Fruit fly (Drosophila melanogaster) whole organism, embryonic: ENCODE measurements around the gene CG31729.

Experiments
- Blimp-1 ChIP-seq: fragments of 200-800 bp; sonication (Bioruptor generic); optimal IDR thresholded peaks from 3 replicates; lab custom pipeline; 2018; ENCODE audit warnings: missing biosample characterization, missing genetic modification characterization, mild to moderate bottlenecking, moderate library complexity, missing genetic modification reagents
- BtbVII ChIP-seq: fragments of 200-800 bp; sonication (Bioruptor generic); optimal IDR thresholded peaks from 3 replicates; lab custom pipeline; 2017; ENCODE audit warnings: missing biosample characterization, mild to moderate bottlenecking, missing genetic modification characterization
- CG1024 ChIP-seq: fragments of 200-800 bp; sonication (Bioruptor generic); IDR thresholded peaks from 2 replicates; pipeline ENCODE4 v1.3.6; 2022; ENCODE audit warnings: missing biosample characterization, missing genetic modification characterization
- CG11398 ChIP-seq: fragments of 200-800 bp; sonication (Bioruptor generic); optimal IDR thresholded peaks from 2 replicates; lab custom pipeline; 2016; ENCODE audit warnings: missing biosample characterization, missing genetic modification characterization
- CG12299 ChIP-seq: fragments of 200-800 bp; sonication (Bioruptor generic); optimal IDR thresholded peaks from 2 replicates; lab custom pipeline; 2018; ENCODE audit warnings: missing biosample characterization, mild to moderate bottlenecking, missing genetic modification characterization
- CG13624 ChIP-seq: fragments of 200-800 bp; sonication (Bioruptor generic); optimal IDR thresholded peaks from 2 replicates; lab custom pipeline; 2016; ENCODE audit warnings: missing biosample characterization, missing genetic modification characterization
- CG15479 ChIP-seq: fragments of 200-800 bp; sonication (Bioruptor generic); optimal IDR thresholded peaks from 3 replicates; lab custom pipeline; 2019; ENCODE audit warnings: missing biosample characterization, mild to moderate bottlenecking, missing genetic modification characterization, moderate library complexity
- CG1603 ChIP-seq: fragments of 200-800 bp; sonication (Bioruptor generic); optimal IDR thresholded peaks from 2 replicates; lab custom pipeline; 2019; ENCODE audit warnings: missing biosample characterization, mild to moderate bottlenecking, missing genetic modification characterization, moderate library complexity
- CG17328 ChIP-seq: fragments of 200-800 bp; sonication (Bioruptor generic); IDR thresholded peaks from 2 replicates; pipeline ENCODE4 v1.3.6; 2022; ENCODE audit warnings: missing biosample characterization, missing genetic modification characterization
- CG17829 ChIP-seq: fragments of 200-800 bp; optimal IDR thresholded peaks from 2 replicates; lab custom pipeline; 2019; ENCODE audit warnings: missing biosample characterization, mild to moderate bottlenecking, missing genetic modification characterization, moderate library complexity
- CG2129 ChIP-seq: fragments of 200-800 bp; sonication (Bioruptor generic); IDR thresholded peaks from 2 replicates; pipeline ENCODE4 v1.3.6; 2022; ENCODE audit warnings: missing biosample characterization, missing genetic modification characterization; ENCODE audit not compliant: partially characterized antibody
- CG2889 ChIP-seq: fragments of 200-800 bp; sonication (Bioruptor generic); IDR thresholded peaks from 3 replicates; pipeline ENCODE4 v1.3.6; 2022; ENCODE audit warnings: missing biosample characterization, missing genetic modification characterization
- CG34422 ChIP-seq: fragments of 200-800 bp; sonication (Bioruptor generic); IDR thresholded peaks from 3 replicates; pipeline ENCODE4 v1.3.6; 2022; ENCODE audit warnings: missing biosample characterization, missing genetic modification characterization
- CG4360 ChIP-seq: fragments of 200-800 bp; sonication (Bioruptor generic); IDR thresholded peaks from 2 replicates; pipeline ENCODE4 v1.3.6; 2022; ENCODE audit warnings: missing biosample characterization, missing genetic modification characterization
- CG6683 ChIP-seq: fragments of 200-800 bp; sonication (Bioruptor generic); optimal IDR thresholded peaks from 2 replicates; lab custom pipeline; 2017; ENCODE audit warnings: missing biosample characterization, mild to moderate bottlenecking, missing genetic modification characterization, missing genetic modification reagents
- CG8765 ChIP-seq: fragments of 200-800 bp; sonication (Bioruptor generic); IDR thresholded peaks from 2 replicates; pipeline ENCODE4 v1.3.6; 2022; ENCODE audit warnings: missing biosample characterization, missing genetic modification characterization
- CG9215 ChIP-seq: fragments of 200-800 bp; sonication (Bioruptor generic); IDR thresholded peaks from 2 replicates; pipeline ENCODE4 v1.3.6; 2022; ENCODE audit warnings: missing biosample characterization, missing genetic modification characterization
- CG9932 ChIP-seq: fragments of 200-800 bp; sonication (Bioruptor generic); IDR thresholded peaks from 2 replicates; pipeline ENCODE4 v1.3.6; 2022; ENCODE audit warnings: missing biosample characterization, missing genetic modification characterization
- Dll ChIP-seq: fragments of 200-800 bp; sonication (Bioruptor generic); IDR thresholded peaks from 4 replicates; pipeline ENCODE4 v1.3.6; 2022; ENCODE audit warnings: missing biosample characterization, missing genetic modification characterization; ENCODE audit not compliant: partially characterized antibody
- E2f2 ChIP-seq: fragments of 200-800 bp; sonication (Bioruptor generic); IDR thresholded peaks from 2 replicates; pipeline ENCODE4 v1.3.6; 2022; ENCODE audit warnings: missing biosample characterization, missing genetic modification characterization
- HLHmδ ChIP-seq: fragments of 200-800 bp; sonication (Bioruptor generic); optimal IDR thresholded peaks from 2 replicates; lab custom pipeline; 2018; ENCODE audit warnings: missing biosample characterization, mild to moderate bottlenecking, missing genetic modification characterization, moderate library complexity
- HmgD ChIP-seq: fragments of 200-800 bp; sonication (Bioruptor generic); optimal IDR thresholded peaks from 3 replicates; lab custom pipeline; 2016; ENCODE audit warnings: missing biosample characterization, missing genetic modification characterization
- Hmx ChIP-seq: fragments of 200-800 bp; sonication (Bioruptor generic); optimal IDR thresholded peaks from 2 replicates; lab custom pipeline; 2016; ENCODE audit warnings: missing biosample characterization, missing genetic modification characterization
- Hr3 ChIP-seq: fragments of 200-800 bp; sonication (Bioruptor generic); optimal IDR thresholded peaks from 3 replicates; lab custom pipeline; 2016; ENCODE audit warnings: missing biosample characterization, missing genetic modification characterization
- Poxn ChIP-seq: fragments of 200-800 bp; sonication (Bioruptor generic); IDR thresholded peaks from 2 replicates; pipeline ENCODE4 v1.3.6; 2022; ENCODE audit warnings: missing biosample characterization, missing genetic modification characterization
- Taf1 ChIP-seq: fragments of 200-800 bp; sonication (Bioruptor generic); IDR thresholded peaks from 2 replicates; pipeline ENCODE4 v1.3.6; 2022; ENCODE audit warnings: missing biosample characterization, missing genetic modification characterization
- Usf ChIP-seq: fragments of 200-800 bp; sonication (Bioruptor generic); optimal IDR thresholded peaks from 2 replicates; lab custom pipeline; 2017; ENCODE audit warnings: missing genotype, missing biosample characterization, missing genetic modification characterization
- YL-1 ChIP-seq: fragments of 200-800 bp; sonication (Bioruptor generic); optimal IDR thresholded peaks from 3 replicates; lab custom pipeline; 2017; ENCODE audit warnings: missing biosample characterization, mild to moderate bottlenecking, missing genetic modification characterization
- ab ChIP-seq: fragments of 200-800 bp; sonication (Bioruptor generic); optimal IDR thresholded peaks from 2 replicates; lab custom pipeline; 2016; ENCODE audit warnings: missing biosample characterization, missing genetic modification characterization
- dan ChIP-seq: fragments of 200-800 bp; sonication (Bioruptor generic); IDR thresholded peaks from 2 replicates; pipeline ENCODE4 v1.3.6; 2022; ENCODE audit warnings: missing biosample characterization, missing genetic modification characterization
- dm ChIP-seq: fragments of 200-800 bp; sonication (Bioruptor generic); optimal IDR thresholded peaks from 3 replicates; lab custom pipeline; 2016; ENCODE audit warnings: missing biosample characterization, missing genetic modification characterization
- fd3F ChIP-seq: fragments of 200-800 bp; sonication (Bioruptor generic); optimal IDR thresholded peaks from 2 replicates; lab custom pipeline; 2018; ENCODE audit warnings: missing biosample characterization, mild to moderate bottlenecking, missing genetic modification characterization, moderate library complexity
- fd96Cb ChIP-seq: fragments of 200-800 bp; sonication (Bioruptor generic); optimal IDR thresholded peaks from 2 replicates; lab custom pipeline; 2018; ENCODE audit warnings: missing biosample characterization, mild to moderate bottlenecking, missing genetic modification characterization, moderate library complexity
- fu2 ChIP-seq: fragments of 200-800 bp; sonication (Bioruptor generic); optimal IDR thresholded peaks from 2 replicates; lab custom pipeline; 2016; ENCODE audit warnings: missing biosample characterization, missing genetic modification characterization
- grn ChIP-seq: fragments of 200-800 bp; sonication (Bioruptor generic); optimal IDR thresholded peaks from 3 replicates; lab custom pipeline; 2017; ENCODE audit warnings: missing biosample characterization, missing genetic modification characterization
- jigr1 ChIP-seq: fragments of 200-800 bp; sonication (Bioruptor generic); IDR thresholded peaks from 3 replicates; pipeline ENCODE4 v1.3.6; 2022; ENCODE audit warnings: missing biosample characterization, missing genetic modification characterization
- onecut ChIP-seq: fragments of 200-800 bp; sonication (Bioruptor generic); IDR thresholded peaks from 2 replicates; pipeline ENCODE4 v1.3.6; 2022; ENCODE audit warnings: missing biosample characterization, missing genetic modification characterization
- org-1 ChIP-seq: fragments of 200-800 bp; sonication (Bioruptor generic); optimal IDR thresholded peaks from 2 replicates; lab custom pipeline; 2017; ENCODE audit warnings: missing biosample characterization, missing genetic modification characterization
- p53 ChIP-seq: fragments of 200-800 bp; sonication (Bioruptor generic); optimal IDR thresholded peaks from 2 replicates; lab custom pipeline; 2016; ENCODE audit warnings: missing biosample characterization, missing genetic modification characterization
- schlank ChIP-seq: fragments of 200-800 bp; sonication (Bioruptor generic); optimal IDR thresholded peaks from 2 replicates; lab custom pipeline; 2018; ENCODE audit warnings: missing biosample characterization, mild to moderate bottlenecking, missing genetic modification characterization
- sd ChIP-seq: fragments of 200-800 bp; sonication (Bioruptor generic); optimal IDR thresholded peaks from 3 replicates; lab custom pipeline; 2018; ENCODE audit warnings: missing biosample characterization, mild to moderate bottlenecking, missing genetic modification characterization, moderate library complexity
- sens ChIP-seq: fragments of 200-800 bp; sonication (Bioruptor generic); peaks from one replicate; lab custom pipeline; 2016; ENCODE audit warnings: missing biosample characterization, missing genetic modification characterization
- slbo ChIP-seq: fragments of 200-800 bp; sonication (Bioruptor generic); IDR thresholded peaks from 2 replicates; pipeline ENCODE4 v1.3.6; 2022; ENCODE audit warnings: missing biosample characterization, missing genetic modification characterization
- sna ChIP-seq: fragments of 200-800 bp; sonication (Bioruptor generic); IDR thresholded peaks from 2 replicates; pipeline ENCODE4 v1.3.6; 2022; ENCODE audit warnings: missing biosample characterization, missing genetic modification characterization; ENCODE audit not compliant: partially characterized antibody
- stc ChIP-seq: fragments of 200-800 bp; sonication (Bioruptor generic); IDR thresholded peaks from 2 replicates; pipeline ENCODE4 v1.3.6; 2022; ENCODE audit warnings: missing biosample characterization, missing genetic modification characterization
- sug ChIP-seq: fragments of 200-800 bp; optimal IDR thresholded peaks from 2 replicates; lab custom pipeline; 2019; ENCODE audit warnings: missing biosample characterization, mild to moderate bottlenecking, missing genetic modification characterization, moderate library complexity
- trem ChIP-seq: fragments of 200-800 bp; optimal IDR thresholded peaks from 3 replicates; lab custom pipeline; 2019; ENCODE audit warnings: missing biosample characterization, mild to moderate bottlenecking, missing genetic modification characterization, moderate library complexity
- trh ChIP-seq: fragments of 200-800 bp; sonication (Bioruptor generic); optimal IDR thresholded peaks from 2 replicates; lab custom pipeline; 2016; ENCODE audit warnings: missing biosample characterization, missing genetic modification characterization
- vvl ChIP-seq: fragments of 200-800 bp; sonication (Bioruptor generic); IDR thresholded peaks from 2 replicates; pipeline ENCODE4 v1.3.6; 2022; ENCODE audit warnings: missing biosample characterization, missing genetic modification characterization

CG31729 gene

dm6 chr2L:13290276-13291065 is 674 bp downstream of the CG31729 start (continued):
- TF ChIP-seq ab (no peak), CG8765 (GFP tag; lab: Robert Waterston, UW) (peak; percentile 20; the same call in 1 of the 2 replicates), dan (no peak), grn (GFP tag; lab: Kevin White, UChicago) (peak; percentile 60), schlank (peak; percentile 91), CG1603 (peak; percentile 84), CG15479 (GFP tag; lab: Kevin White, UChicago) (no peak), CG2889 (GFP tag; lab: Robert Waterston, UW) (no peak), sna (peak; percentile 76), CG6683 (peak; percentile 76), CG17829 (peak; percentile 15), fd96Cb (peak; percentile 29), YL-1 (GFP tag; lab: Kevin White, UChicago) (peak; percentile 83), fd3F (GFP tag; lab: Kevin White, UChicago) (peak; percentile 83), sug (tag; lab: Kevin White, UChicago) (peak; percentile 81), Taf1 (GFP tag; lab: Robert Waterston, UW) (no peak), E2f2 (GFP tag; lab: Robert Waterston, UW) (0 out of 2 replicates have a peak, but pooled peaks have one; percentile 31), CG2129 (GFP tag; lab: Robert Waterston, UW) (no peak), stc (GFP tag; lab: Robert Waterston, UW) (no peak; the same call in 1 of the 2 replicates), HmgD (no peak), CG4360 (GFP tag; lab: Robert Waterston, UW) (peak; percentile 85), HLHmδ (peak; percentile 53), sd (peak; percentile 97), trem (no peak), dm (GFP tag; lab: Kevin White, UChicago) (peak; percentile 42), CG1024 (GFP tag; lab: Robert Waterston, UW) (peak; percentile 35; the same call in 1 of the 2 replicates), CG12299 (tag; lab: Kevin White, UChicago) (peak; percentile 77), vvl (GFP tag; lab: Robert Waterston, UW) (peak; percentile 55; the same call in 1 of the 2 replicates), org-1 (GFP tag; lab: Kevin White, UChicago) (peak; percentile 72), Hr3 (GFP tag; lab: Kevin White, UChicago) (peak; percentile 4), CG34422 (GFP tag; lab: Robert Waterston, UW) (peak; percentile 83; the same call in 1 of the 3 replicates), Blimp-1 (peak; percentile 93), CG9932 (GFP tag; lab: Robert Waterston, UW) (no peak), p53 (GFP tag; lab: Kevin White, UChicago) (peak; percentile 52), trh (GFP tag; lab: Kevin White, UChicago) (peak; percentile 14), sens (GFP tag; lab: Kevin White, UChicago) (peak; percentile 90), slbo (GFP tag; lab: Robert Waterston, UW) (peak; percentile 38), jigr1 (GFP tag; lab: Robert Waterston, UW) (no peak), Dll (GFP tag; lab: Robert Waterston, UW) (peak; percentile 66; the same call in 3 of the 4 replicates), CG9215 (no peak), Poxn (GFP tag; lab: Robert Waterston, UW) (no peak), onecut (GFP tag; lab: Robert Waterston, UW) (peak; percentile 79), BtbVII (peak; percentile 89), CG11398 (peak; percentile 64), fu2 (no peak), CG17328 (GFP tag; lab: Robert Waterston, UW) (peak; percentile 57), CG13624 (GFP tag; lab: Kevin White, UChicago) (peak; percentile 11), Hmx (no peak), Usf (GFP tag; lab: Kevin White, UChicago) (no peak)
